Fruit fly (Drosophila melanogaster) whole organism, prepupa: ENCODE data around the gene CG42525.

ENCODE experiments used
- CG10631 ChIP-seq: fragments of 200-800 bp; sonication (Bioruptor generic); optimal IDR thresholded peaks from 2 replicates; lab custom pipeline; 2016; ENCODE audit warnings: missing biosample characterization, missing genetic modification characterization
- CG10669 ChIP-seq: fragments of 200-800 bp; sonication (Bioruptor generic); optimal IDR thresholded peaks from 3 replicates; lab custom pipeline; 2018; ENCODE audit warnings: missing biosample characterization, mild to moderate bottlenecking, missing genetic modification characterization, moderate library complexity
- CG11902 ChIP-seq: fragments of 200-800 bp; sonication (Bioruptor generic); optimal IDR thresholded peaks from 3 replicates; lab custom pipeline; 2016; ENCODE audit warnings: missing biosample characterization, missing genetic modification characterization
- CG15336 ChIP-seq: fragments of 200-800 bp; sonication (Bioruptor generic); IDR thresholded peaks from 2 replicates; pipeline ENCODE4 v1.3.6; 2022; ENCODE audit warnings: missing biosample characterization, missing genetic modification characterization
- CG1621 ChIP-seq: fragments of 200-800 bp; sonication (Bioruptor generic); optimal IDR thresholded peaks from 3 replicates; lab custom pipeline; 2018; ENCODE audit warnings: missing biosample characterization, mild to moderate bottlenecking, missing genetic modification characterization
- CG16779 ChIP-seq: fragments of 200-800 bp; sonication (Bioruptor generic); optimal IDR thresholded peaks from 3 replicates; lab custom pipeline; 2017; ENCODE audit warnings: missing biosample characterization, mild to moderate bottlenecking, missing genetic modification characterization
- CG31627 ChIP-seq: fragments of 200-800 bp; sonication (Bioruptor generic); optimal IDR thresholded peaks from 3 replicates; lab custom pipeline; 2016; ENCODE audit warnings: missing biosample characterization, missing genetic modification characterization
- CG4318 ChIP-seq: fragments of 200-800 bp; sonication (Bioruptor generic); optimal IDR thresholded peaks from 3 replicates; lab custom pipeline; 2017; ENCODE audit warnings: missing biosample characterization, mild to moderate bottlenecking, missing genetic modification characterization
- CG6792 ChIP-seq: fragments of 200-800 bp; sonication (Bioruptor generic); optimal IDR thresholded peaks from 3 replicates; lab custom pipeline; 2016; ENCODE audit warnings: missing biosample characterization, missing genetic modification characterization
- CG8119 ChIP-seq: fragments of 200-800 bp; sonication (Bioruptor generic); IDR thresholded peaks from 3 replicates; pipeline ENCODE4 v1.3.6; 2022; ENCODE audit warnings: missing biosample characterization, missing genetic modification characterization
- CG8632 ChIP-seq: fragments of 200-800 bp; sonication (Bioruptor generic); optimal IDR thresholded peaks from 3 replicates; lab custom pipeline; 2016; ENCODE audit warnings: missing biosample characterization, missing genetic modification characterization
- Eip78C ChIP-seq: fragments of 200-800 bp; sonication (Bioruptor generic); peaks from one replicate; lab custom pipeline; 2016; ENCODE audit warnings: missing biosample characterization, missing genetic modification characterization
- Eip93F ChIP-seq: fragments of 200-800 bp; sonication (Bioruptor generic); optimal IDR thresholded peaks from 2 replicates; lab custom pipeline; 2016; ENCODE audit warnings: missing biosample characterization, mild to moderate bottlenecking, missing genetic modification characterization
- Ets21C ChIP-seq: fragments of 200-800 bp; sonication (Bioruptor generic); optimal IDR thresholded peaks from 3 replicates; lab custom pipeline; 2016; ENCODE audit warnings: missing biosample characterization, missing genetic modification characterization
- Hr38 ChIP-seq: sonication (Bioruptor generic); optimal IDR thresholded peaks from 2 replicates; lab custom pipeline; 2016; ENCODE audit warnings: missing biosample characterization, missing genetic modification characterization
- Hr39 ChIP-seq: fragments of 200-800 bp; sonication (Bioruptor generic); optimal IDR thresholded peaks from 2 replicates; lab custom pipeline; 2016; ENCODE audit warnings: missing biosample characterization, missing genetic modification characterization
- Hr4 ChIP-seq: fragments of 200-800 bp; sonication (Bioruptor generic); optimal IDR thresholded peaks from 3 replicates; lab custom pipeline; 2016; ENCODE audit warnings: missing biosample characterization, missing genetic modification characterization
- Met ChIP-seq: fragments of 200-800 bp; sonication (Bioruptor generic); optimal IDR thresholded peaks from 3 replicates; lab custom pipeline; 2016; ENCODE audit warnings: missing biosample characterization, missing genetic modification characterization
- OdsH ChIP-seq: fragments of 200-800 bp; sonication (Bioruptor generic); optimal IDR thresholded peaks from 3 replicates; lab custom pipeline; 2016; ENCODE audit warnings: missing biosample characterization, missing genetic modification characterization
- Smox ChIP-seq: fragments of 200-800 bp; sonication (Bioruptor generic); optimal IDR thresholded peaks from 3 replicates; lab custom pipeline; 2016; ENCODE audit warnings: missing biosample characterization, missing genetic modification characterization
- Sox14 ChIP-seq: fragments of 200-800 bp; sonication (Bioruptor generic); optimal IDR thresholded peaks from 3 replicates; lab custom pipeline; 2016; ENCODE audit warnings: missing biosample characterization, missing genetic modification characterization
- cyc ChIP-seq: fragments of 200-800 bp; sonication (Bioruptor generic); optimal IDR thresholded peaks from 3 replicates; lab custom pipeline; 2016; ENCODE audit warnings: missing biosample characterization, missing genetic modification characterization
- dac ChIP-seq: fragments of 200-800 bp; sonication (Bioruptor generic); optimal IDR thresholded peaks from 2 replicates; lab custom pipeline; 2017; ENCODE audit warnings: missing biosample characterization, mild to moderate bottlenecking, missing genetic modification characterization
- eg ChIP-seq: fragments of 200-800 bp; sonication (Bioruptor generic); IDR thresholded peaks from 3 replicates; pipeline ENCODE4 v1.3.6; 2022; ENCODE audit warnings: missing biosample characterization, missing genetic modification characterization
- esn ChIP-seq: fragments of 200-800 bp; sonication (Bioruptor generic); optimal IDR thresholded peaks from 2 replicates; lab custom pipeline; 2016; ENCODE audit warnings: missing biosample characterization, mild to moderate bottlenecking, missing genetic modification characterization, moderate library complexity
- fd59A ChIP-seq: fragments of 200-800 bp; sonication (Bioruptor generic); optimal IDR thresholded peaks from 2 replicates; lab custom pipeline; 2017; ENCODE audit warnings: missing biosample characterization, mild to moderate bottlenecking, missing genetic modification characterization, missing genetic modification reagents
- lz ChIP-seq: fragments of 200-800 bp; sonication (Bioruptor generic); optimal IDR thresholded peaks from 3 replicates; lab custom pipeline; 2016; ENCODE audit warnings: missing biosample characterization, missing genetic modification characterization
- ss ChIP-seq, 2 experiments: fragments of 200-800 bp; sonication (Bioruptor generic); optimal IDR thresholded peaks; 2 replicates in 1 of 2; 3 replicates in 1 of 2; lab custom pipeline; 2017 to 2018; ENCODE audit warnings: mild to moderate bottlenecking in 2 of 2, missing biosample characterization in 2 of 2, missing genetic modification characterization in 2 of 2, moderate library complexity in 1 of 2
- svp ChIP-seq: fragments of 200-800 bp; sonication (Bioruptor generic); peaks from one replicate; lab custom pipeline; 2016; ENCODE audit warnings: missing biosample characterization, missing genetic modification characterization
- topi ChIP-seq: fragments of 200-800 bp; sonication (Bioruptor generic); optimal IDR thresholded peaks from 3 replicates; lab custom pipeline; 2016; ENCODE audit warnings: missing biosample characterization, missing genetic modification characterization
- vri ChIP-seq: fragments of 200-800 bp; sonication (Bioruptor generic); optimal IDR thresholded peaks from 3 replicates; lab custom pipeline; 2016; ENCODE audit warnings: missing biosample characterization, mild to moderate bottlenecking, missing genetic modification characterization

CG42525 gene

DNA sequence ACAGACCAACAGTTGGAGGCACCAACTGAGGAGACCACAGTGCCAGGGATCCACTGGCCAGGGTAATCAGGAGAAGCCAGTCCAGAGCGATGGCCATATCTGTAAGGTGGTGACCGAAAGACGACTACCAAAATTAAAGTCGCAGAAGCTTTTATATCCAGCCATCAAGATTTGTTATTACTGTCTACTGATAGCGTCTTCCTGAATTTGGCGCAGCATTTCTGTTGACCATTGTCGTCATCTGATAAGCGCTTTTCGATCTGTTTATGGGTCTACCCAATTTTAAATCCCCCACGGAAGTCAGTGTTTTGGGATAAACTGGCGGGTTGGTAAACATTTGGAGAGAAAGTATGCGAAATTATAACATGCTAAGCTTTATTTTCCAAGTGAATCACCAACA lies 17.1 kb downstream of the CG42525 start, which contains the start of gene CG14963:
Gene CG14963, minus strand, starts transcription at position 101 of the 400 bp plus-strand sequence.
- TF ChIP-seq CG1621 (no peak), CG8632 (GFP tag; lab: Kevin White, UChicago) (no peak), vri (no peak), lz (GFP tag; lab: Kevin White, UChicago) (no peak), Hr38 (GFP tag; lab: Kevin White, UChicago) (no peak), Smox (GFP tag; lab: Kevin White, UChicago) (no peak)

DNA sequence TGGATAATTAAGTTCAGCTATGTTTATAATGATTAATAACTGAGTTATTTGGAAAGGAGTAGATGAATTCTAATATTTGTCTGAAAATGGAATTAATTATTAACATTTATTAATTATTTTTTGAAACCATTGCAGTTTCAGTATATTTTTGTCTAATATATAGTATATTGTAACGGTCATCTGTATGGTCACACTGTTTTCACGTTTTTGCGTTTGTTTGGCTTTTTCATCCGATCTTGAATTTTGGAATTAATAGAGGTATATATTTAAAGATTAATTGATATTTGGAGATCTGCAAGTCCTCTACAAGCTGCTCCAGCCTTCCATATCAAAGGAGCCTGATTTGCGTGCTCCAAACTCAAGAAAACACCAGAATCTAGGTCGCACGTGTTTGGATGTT lies 20.4 kb downstream of the CG42525 start, which contains the start of the genes CG32278 and CG32281:
Gene CG32278, plus strand, starts transcription at position 180 of the 400 bp plus-strand sequence.
Gene CG32281, plus strand, starts transcription at position 269 of the 400 bp plus-strand sequence.
- no peak for TF ChIP-seq OdsH
- no peak for TF ChIP-seq Sox14 (GFP tag; lab: Kevin White, UChicago)
- no peak for TF ChIP-seq Met
- no peak for TF ChIP-seq Eip93F

DNA sequence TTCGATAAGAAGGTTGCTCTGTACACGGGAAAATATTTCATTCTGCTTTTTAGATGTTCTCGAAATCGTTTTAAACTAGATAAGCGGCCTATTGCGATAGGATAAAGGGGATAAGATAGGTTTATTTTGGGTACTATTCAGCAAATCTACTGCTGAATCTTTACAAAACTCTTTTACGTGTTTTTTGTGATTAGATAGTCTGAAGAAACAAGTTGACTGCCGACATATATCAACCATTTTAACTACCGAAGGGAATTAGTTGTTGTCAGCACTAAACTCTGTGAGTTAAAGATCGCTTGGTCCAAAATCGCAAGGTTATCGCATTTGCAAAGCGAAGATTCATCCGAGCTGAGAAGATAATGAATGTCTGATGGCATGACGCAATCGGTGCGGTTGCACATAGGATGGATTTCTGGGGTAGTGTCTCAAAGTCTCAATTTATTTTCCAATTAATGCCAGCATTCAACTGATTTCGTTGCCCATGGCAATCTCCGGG lies 23.3 kb downstream of the CG42525 start, which contains the start of gene Asciz:
Gene Asciz, minus strand, starts transcription at position 51 of the 496 bp plus-strand sequence.
- no peak for TF ChIP-seq CG8632 (GFP tag; lab: Kevin White, UChicago)
- no peak for TF ChIP-seq CG16779 (tag; lab: Kevin White, UChicago)
- TF ChIP-seq svp (GFP tag; lab: Kevin White, UChicago), result peak; percentile 92
- TF ChIP-seq, all 60 proteins: peak for 1

DNA sequence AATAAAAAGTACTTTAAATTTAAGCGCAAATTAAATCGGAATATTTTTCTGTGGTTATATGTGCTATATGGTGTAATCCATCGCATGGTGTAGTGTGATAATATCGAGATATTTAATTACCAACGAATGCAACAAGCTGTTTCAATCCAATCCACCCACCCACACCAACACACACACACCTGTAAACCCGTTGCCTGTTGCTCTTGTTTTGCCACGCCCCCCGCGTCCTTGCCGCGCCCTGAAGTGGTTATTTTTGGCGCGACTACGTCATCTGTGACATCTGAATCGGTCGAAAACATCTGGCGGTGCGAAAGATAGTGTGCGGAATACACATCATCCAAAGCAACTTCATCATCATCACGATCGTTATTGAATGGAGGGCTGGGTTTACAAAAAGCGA lies 24.1 kb downstream of the CG42525 start:
- TF ChIP-seq fd59A (GFP tag; lab: Kevin White, UChicago) (no peak), vri (peak; percentile 15), CG16779 (tag; lab: Kevin White, UChicago) (no peak), CG15336 (no peak), Eip78C (GFP tag; lab: Kevin White, UChicago) (no peak), CG31627 (GFP tag; lab: Kevin White, UChicago) (no peak)

DNA sequence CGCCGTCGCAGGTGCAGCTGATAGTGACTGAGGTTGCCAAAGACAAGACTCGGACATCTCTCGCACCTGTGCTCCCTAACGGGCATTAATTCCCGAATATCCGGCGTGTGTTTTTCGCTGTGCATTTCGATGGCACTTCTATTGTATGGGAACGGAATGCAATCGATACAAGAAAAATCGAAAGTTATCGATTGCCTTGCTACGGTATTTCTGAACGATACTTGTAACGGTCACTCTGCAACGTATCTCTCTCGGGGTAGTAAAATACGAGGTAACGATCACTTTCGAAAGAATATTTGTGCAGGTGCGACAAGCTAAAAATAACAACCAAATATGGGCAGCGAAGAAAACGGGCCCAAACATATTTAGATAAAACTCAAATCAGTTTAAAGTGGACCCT lies 24.6 kb downstream of the CG42525 start, which contains the start of gene CG32280:
Gene CG32280, plus strand, starts transcription at position 231 of the 400 bp plus-strand sequence.
- peak; percentile 27 for TF ChIP-seq Sox14 (GFP tag; lab: Kevin White, UChicago)
- no peak; the same call in 1 of the 3 replicates for TF ChIP-seq eg
- TF ChIP-seq Ets21C (GFP tag; lab: Kevin White, UChicago), result peak; percentile 20
- TF ChIP-seq svp (GFP tag; lab: Kevin White, UChicago), result no peak
- peak; percentile 23 for TF ChIP-seq CG31627 (GFP tag; lab: Kevin White, UChicago)
- peak; percentile 36 for TF ChIP-seq cyc
- TF ChIP-seq CG15336, result no peak
- no peak for TF ChIP-seq CG8119 (GFP tag; lab: Robert Waterston, UW)
- peak; percentile 5 for TF ChIP-seq CG6792
- TF ChIP-seq lz (GFP tag; lab: Kevin White, UChicago), result peak; percentile 29
- TF ChIP-seq Hr39 (GFP tag; lab: Kevin White, UChicago), result peak; percentile 33
- TF ChIP-seq CG11902, result no peak
- TF ChIP-seq Hr4 (GFP tag; lab: Kevin White, UChicago), result no peak
- TF ChIP-seq CG1621, result peak; percentile 67
- TF ChIP-seq Hr38 (GFP tag; lab: Kevin White, UChicago), result no peak
- no peak for TF ChIP-seq ss (GFP tag; optimal IDR thresholded peaks at IDR 0.05; lab: Kevin White, UChicago)
- TF ChIP-seq esn (GFP tag; lab: Kevin White, UChicago), result peak; percentile 48

DNA sequence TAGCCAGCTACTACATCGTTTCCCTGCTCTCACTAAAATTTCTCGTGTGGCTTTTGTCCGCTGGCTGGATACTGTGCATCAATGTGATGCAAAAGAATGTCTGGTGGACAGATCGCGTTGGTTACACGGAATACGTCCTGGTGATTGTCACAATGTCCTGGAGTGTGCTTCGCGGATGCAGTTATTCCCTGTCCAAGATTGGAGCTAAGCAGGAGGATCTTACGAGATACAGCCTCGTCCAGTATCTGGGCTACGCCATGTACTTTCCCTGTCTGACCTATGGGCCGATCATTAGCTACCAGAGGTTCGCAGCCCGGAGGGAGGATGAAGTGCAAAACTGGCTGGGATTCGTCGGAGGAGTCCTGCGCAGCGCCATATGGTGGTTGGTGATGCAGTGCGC lies 27.0 kb downstream of the CG42525 start:
- no peak for TF ChIP-seq vri
- TF ChIP-seq CG4318 (GFP tag; lab: Kevin White, UChicago), result no peak
- TF ChIP-seq dac, result no peak

DNA sequence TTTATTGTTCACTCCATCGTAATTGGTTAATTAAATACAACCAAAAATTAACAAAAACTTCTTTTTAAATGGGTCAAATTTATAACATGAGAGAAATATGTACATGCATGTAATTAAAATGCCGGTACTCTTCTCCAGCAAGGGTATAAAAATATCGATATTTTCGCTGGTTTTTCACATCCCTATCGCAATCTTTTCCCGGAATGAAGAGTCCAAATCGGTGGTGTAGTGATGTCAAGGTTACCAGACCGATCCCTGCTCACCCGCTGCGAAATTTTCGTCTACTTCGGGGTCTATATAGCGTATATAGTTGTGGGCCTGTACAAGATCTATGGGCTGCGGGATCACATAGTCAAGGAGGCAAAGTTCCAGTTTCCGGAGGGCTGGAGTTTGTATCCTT lies 27.6 kb downstream of the CG42525 start, which contains the start of gene rasp:
Gene rasp, plus strand, starts transcription at position 213 of the 400 bp plus-strand sequence.
- TF ChIP-seq Hr39 (GFP tag; lab: Kevin White, UChicago) (no peak), CG8632 (GFP tag; lab: Kevin White, UChicago) (no peak), CG1621 (peak; percentile 90), CG10631 (GFP tag; lab: Kevin White, UChicago) (no peak), CG10669 (GFP tag; lab: Kevin White, UChicago) (no peak), topi (GFP tag; lab: Kevin White, UChicago) (no peak), Ets21C (GFP tag; lab: Kevin White, UChicago) (no peak), esn (GFP tag; lab: Kevin White, UChicago) (no peak)
